Fruit fly (Drosophila melanogaster) whole organism, embryonic: ENCODE measurements around the gene CAH3.

ENCODE experiments used
- bigmax ChIP-seq: fragments of 200-800 bp; sonication (Bioruptor generic); optimal IDR thresholded peaks from 2 replicates; lab custom pipeline; 2018; ENCODE audit warnings: missing biosample characterization, mild to moderate bottlenecking, missing genetic modification characterization
- wek ChIP-seq: fragments of 200-800 bp; sonication (Bioruptor generic); optimal IDR thresholded peaks from 3 replicates; lab custom pipeline; 2018; ENCODE audit warnings: missing biosample characterization, mild to moderate bottlenecking, missing genetic modification characterization, moderate library complexity

DNA sequence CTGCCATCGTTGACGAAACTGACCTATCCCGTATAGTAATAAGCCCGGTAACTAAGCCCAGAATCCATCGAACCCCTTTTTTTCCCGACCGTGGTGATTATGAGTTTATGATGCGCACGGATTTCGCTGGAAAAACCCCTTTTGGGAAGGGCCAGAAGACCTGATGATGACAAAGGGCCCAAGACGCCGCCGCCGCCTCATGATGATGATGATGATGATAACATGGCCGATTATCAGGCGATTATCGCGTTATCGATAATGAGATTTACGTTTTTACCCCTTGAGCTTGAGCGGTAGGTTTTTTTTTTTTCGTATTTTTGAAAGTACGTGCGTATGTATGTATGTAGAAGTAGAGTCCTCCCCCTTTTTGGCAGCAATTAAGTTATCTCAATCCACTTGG, 25.8 kb upstream of the CAH3 start:
- TF ChIP-seq wek (no peak), bigmax (GFP tag; lab: Kevin White, UChicago) (no peak)
